Worm (Caenorhabditis elegans): Measurements from ENCODE around the gene twk-12.

Gene twk-12

DNA sequence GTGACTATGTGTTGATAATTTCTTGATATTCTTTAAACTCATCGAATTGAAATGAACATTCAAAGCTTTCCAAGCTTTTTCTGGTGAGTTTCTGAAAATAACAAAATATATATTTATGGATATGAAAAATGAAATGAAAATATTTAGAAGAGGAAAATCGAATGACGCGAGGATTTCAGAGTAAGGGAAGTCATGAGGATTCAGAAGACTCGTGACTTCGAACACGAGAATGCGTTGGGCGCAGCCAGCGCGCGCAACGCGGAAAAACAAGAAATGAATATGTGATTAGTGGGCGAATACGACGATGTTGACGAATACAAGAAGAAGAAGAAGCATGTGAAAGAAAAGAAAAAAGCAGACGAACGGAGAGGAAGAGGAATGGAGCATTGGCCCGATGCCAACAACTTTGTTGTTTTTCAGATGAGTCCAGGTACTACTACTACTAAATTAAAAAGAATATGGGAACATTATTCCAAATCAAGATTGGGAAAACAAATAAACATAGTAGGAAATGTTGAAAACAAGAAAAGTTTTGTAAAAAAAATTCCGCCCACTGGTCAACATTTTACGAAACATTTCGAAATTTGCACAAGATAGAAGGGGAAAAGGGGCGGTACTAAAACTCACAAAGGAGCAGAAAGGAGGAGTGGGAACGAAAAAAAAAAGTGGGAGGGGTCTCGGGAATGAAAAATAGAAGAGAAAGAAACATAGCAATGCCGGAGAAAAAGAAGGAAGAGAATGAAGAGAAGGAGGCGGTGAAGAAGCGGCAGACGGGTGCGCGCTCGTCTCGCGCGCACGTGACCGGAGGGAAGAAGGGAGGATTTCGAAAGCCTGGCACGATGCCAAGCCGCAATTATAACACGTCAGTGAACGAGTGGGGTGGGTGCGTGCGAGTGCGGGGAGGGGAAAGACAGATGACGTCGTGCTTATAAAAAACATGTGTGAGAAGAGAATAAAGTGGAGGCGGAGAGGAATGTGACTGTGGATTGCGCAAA, 48.1 kb downstream of the twk-12 start (continued):
- no peak for TF ChIP-seq lin-32 (GFP tag; optimal IDR thresholded peaks at IDR 0.05)
- TF ChIP-seq bed-3 (GFP tag; optimal IDR thresholded peaks at IDR 0.05) = no peak
- TF ChIP-seq ham-2 (GFP tag; optimal IDR thresholded peaks at IDR 0.05) = peak; percentile 49
- no peak for TF ChIP-seq pha-4 (tag; optimal IDR thresholded peaks at IDR 0.05)
- peak; percentile 2 for TF ChIP-seq M03D4.4 (tag; optimal IDR thresholded peaks at IDR 0.05)

ce11 chrV:10716865-10717713, 49.7 kb downstream of the twk-12 start:
- TF ChIP-seq sem-2 (GFP tag; optimal IDR thresholded peaks at IDR 0.05) (peak; percentile 35), lin-32 (GFP tag; optimal IDR thresholded peaks at IDR 0.05) (no peak), zip-8 (tag; optimal IDR thresholded peaks at IDR 0.05) (no peak), ceh-83 (GFP tag; optimal IDR thresholded peaks at IDR 0.05) (no peak), nhr-12 (tag; optimal IDR thresholded peaks at IDR 0.05) (no peak), bed-3 (GFP tag; optimal IDR thresholded peaks at IDR 0.05) (no peak), lsy-2 (tag; optimal IDR thresholded peaks at IDR 0.05) (no peak), nhr-76 (tag; optimal IDR thresholded peaks at IDR 0.05) (no peak), snpc-4 (tag; optimal IDR thresholded peaks at IDR 0.05) (no peak), nhr-237 (tag; optimal IDR thresholded peaks at IDR 0.05) (no peak), flh-1 (GFP tag; optimal IDR thresholded peaks at IDR 0.05) (peak; percentile 20), cnd-1 (tag; optimal IDR thresholded peaks at IDR 0.05) (peak; percentile 16), hlh-1 (tag; optimal IDR thresholded peaks at IDR 0.05) (no peak), nhr-28 (tag; optimal IDR thresholded peaks at IDR 0.05) (no peak), unc-39 (tag; optimal IDR thresholded peaks at IDR 0.05) (no peak), lin-13 (tag; optimal IDR thresholded peaks at IDR 0.05) (no peak), ceh-39 (tag; optimal IDR thresholded peaks at IDR 0.05) (no peak), nhr-2 (tag; optimal IDR thresholded peaks at IDR 0.05) (peak; percentile 89), unc-120 (tag; optimal IDR thresholded peaks at IDR 0.05; ENCODE audit: poor library complexity, severe bottlenecking) (peak; percentile 42), unc-62 (GFP tag; optimal IDR thresholded peaks at IDR 0.05) (no peak), mep-1 (tag; optimal IDR thresholded peaks at IDR 0.05) (no peak), mls-2 (tag; optimal IDR thresholded peaks at IDR 0.05) (peak; percentile 43), pha-4 (tag; optimal IDR thresholded peaks at IDR 0.05) (no peak), ceh-43 (GFP tag; optimal IDR thresholded peaks at IDR 0.05) (no peak), ham-2 (GFP tag; optimal IDR thresholded peaks at IDR 0.05) (no peak), elt-3 (tag; optimal IDR thresholded peaks at IDR 0.05) (no peak), blmp-1 (tag; optimal IDR thresholded peaks at IDR 0.05) (no peak), ztf-11 (tag; optimal IDR thresholded peaks at IDR 0.05) (peak; percentile 20), elt-1 (tag; optimal IDR thresholded peaks at IDR 0.05; ENCODE audit: borderline replicate concordance, insufficient read depth) (no peak), drap-1 (GFP tag; optimal IDR thresholded peaks at IDR 0.05) (peak; percentile 19), M03D4.4 (tag; optimal IDR thresholded peaks at IDR 0.05) (peak; percentile 22), mab-5 (tag; optimal IDR thresholded peaks at IDR 0.05) (no peak), sptf-1 (tag; optimal IDR thresholded peaks at IDR 0.05) (peak; percentile 30), ces-1 (GFP tag; optimal IDR thresholded peaks at IDR 0.05) (no peak), tbx-8 (GFP tag; optimal IDR thresholded peaks at IDR 0.05) (no peak)

DNA sequence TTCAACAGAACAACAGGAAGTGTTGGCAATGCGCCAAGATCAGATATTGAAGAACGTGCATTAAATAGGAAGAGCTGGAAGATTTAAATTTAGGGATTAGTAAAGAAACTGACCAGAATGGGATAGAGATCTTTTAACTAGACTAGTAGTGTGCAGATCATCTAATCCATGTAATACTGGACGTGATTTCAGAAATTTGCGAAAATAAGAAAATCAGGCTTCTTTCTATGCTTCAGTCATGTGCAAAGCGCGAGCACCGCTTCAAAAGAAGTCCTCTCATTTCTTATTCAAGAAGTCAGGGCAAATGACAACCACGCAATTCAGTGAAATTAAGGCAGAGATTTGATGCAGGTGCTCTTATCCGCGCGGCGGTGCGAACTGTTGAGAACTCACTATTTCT, 50.7 kb downstream of the twk-12 start:
- TF ChIP-seq elt-1 (tag; optimal IDR thresholded peaks at IDR 0.05; ENCODE audit: borderline replicate concordance, insufficient read depth) (no peak), ces-1 (GFP tag; optimal IDR thresholded peaks at IDR 0.05) (no peak), nhr-76 (tag; optimal IDR thresholded peaks at IDR 0.05) (no peak), ceh-39 (tag; optimal IDR thresholded peaks at IDR 0.05) (no peak), lsy-2 (tag; optimal IDR thresholded peaks at IDR 0.05) (no peak), nhr-2 (tag; optimal IDR thresholded peaks at IDR 0.05) (no peak), drap-1 (GFP tag; optimal IDR thresholded peaks at IDR 0.05) (no peak), elt-3 (tag; optimal IDR thresholded peaks at IDR 0.05) (no peak), ham-2 (GFP tag; optimal IDR thresholded peaks at IDR 0.05) (no peak), ztf-11 (tag; optimal IDR thresholded peaks at IDR 0.05) (no peak)
